Fruit fly (Drosophila melanogaster): ENCODE results near the gene clumsy.

dm6 chr2L:21206193-21206592, at the start of gene clumsy:
- TF ChIP-seq fd85E (GFP tag; optimal IDR thresholded peaks at IDR 0.05) (no peak), esn (GFP tag; optimal IDR thresholded peaks at IDR 0.05) (no peak), OdsH (GFP tag; optimal IDR thresholded peaks at IDR 0.05) (no peak), Eip78C (GFP tag) (no peak), CG10669 (GFP tag; optimal IDR thresholded peaks at IDR 0.05) (no peak), CG6854 (GFP tag; optimal IDR thresholded peaks at IDR 0.05) (no peak), CG6276 (GFP tag; optimal IDR thresholded peaks at IDR 0.05) (no peak), Sox102F (GFP tag; optimal IDR thresholded peaks at IDR 0.05) (no peak)

Measured in whole organism, prepupa.